Worm (Caenorhabditis elegans): Measurements from ENCODE around the gene sorf-2.

Gene sorf-2

ce11 chrIII:5361909-5362308, 35.5 kb downstream of the sorf-2 start, which contains the start of gene Y32H12A.1:
Gene Y32H12A.1 (plus strand): TSS chrIII:5362209.
- no peak for TF ChIP-seq nhr-77 (tag; optimal IDR thresholded peaks at IDR 0.05)

ce11 chrIII:5367995-5368899, 41.8 kb downstream of the sorf-2 start, which contains the start of gene dhs-9:
Gene dhs-9 (minus strand): TSS chrIII:5368045.
- TF ChIP-seq nhr-129 (tag; optimal IDR thresholded peaks at IDR 0.05) (peak; percentile 61), F13H6.1 (tag; optimal IDR thresholded peaks at IDR 0.05) (peak; percentile 33), unc-62 (GFP tag; optimal IDR thresholded peaks at IDR 0.05) (no peak), peb-1 (tag; optimal IDR thresholded peaks at IDR 0.05) (no peak), lsy-2 (tag; optimal IDR thresholded peaks at IDR 0.05) (peak in 1 of 2 experiments; percentile 45), fos-1 (tag; optimal IDR thresholded peaks at IDR 0.05) (peak; percentile 8), C34F6.9 (tag; optimal IDR thresholded peaks at IDR 0.05) (peak; percentile 21), unc-55 (GFP tag; optimal IDR thresholded peaks at IDR 0.05) (peak; percentile 4), ceh-82 (tag; optimal IDR thresholded peaks at IDR 0.05) (no peak), ztf-4 (tag; optimal IDR thresholded peaks at IDR 0.05) (no peak), lin-39 (tag; optimal IDR thresholded peaks at IDR 0.05) (no peak), crh-2 (tag; optimal IDR thresholded peaks at IDR 0.05) (peak; percentile 48), mab-5 (tag; optimal IDR thresholded peaks at IDR 0.05) (no peak), sma-9 (GFP tag; optimal IDR thresholded peaks at IDR 0.05) (no peak), sma-9 (tag; optimal IDR thresholded peaks at IDR 0.05) (no peak), alr-1 (tag; optimal IDR thresholded peaks at IDR 0.05) (no peak), skn-1 (tag; optimal IDR thresholded peaks at IDR 0.05) (peak; percentile 85), blmp-1 (tag; optimal IDR thresholded peaks at IDR 0.05; ENCODE audit: insufficient read depth) (no peak), gmeb-1 (tag; optimal IDR thresholded peaks at IDR 0.05) (peak; percentile 56), nhr-25 (tag; optimal IDR thresholded peaks at IDR 0.05) (peak; percentile 59)

- TF ChIP-seq nhr-23 (tag; optimal IDR thresholded peaks at IDR 0.05) (no peak), ztf-11 (tag; optimal IDR thresholded peaks at IDR 0.05) (no peak), unc-55 (GFP tag; optimal IDR thresholded peaks at IDR 0.05) (peak; percentile 92), dmd-4 (tag; optimal IDR thresholded peaks at IDR 0.05) (no peak), unc-39 (tag; optimal IDR thresholded peaks at IDR 0.05) (no peak), ama-1 (optimal IDR thresholded peaks at IDR 0.05) (no peak), ztf-4 (tag; optimal IDR thresholded peaks at IDR 0.05) (no peak), mab-5 (tag; optimal IDR thresholded peaks at IDR 0.05) (peak; percentile 22), elt-1 (tag; optimal IDR thresholded peaks at IDR 0.05) (no peak), R02D3.7 (tag; optimal IDR thresholded peaks at IDR 0.05) (no peak), peb-1 (tag; optimal IDR thresholded peaks at IDR 0.05) (no peak), lin-13 (GFP tag; optimal IDR thresholded peaks at IDR 0.05) (no peak), alr-1 (tag; optimal IDR thresholded peaks at IDR 0.05) (no peak), C34F6.9 (tag; optimal IDR thresholded peaks at IDR 0.05) (no peak), mdl-1 (tag; optimal IDR thresholded peaks at IDR 0.05) (no peak), ztf-1 (GFP tag; conservative IDR thresholded peaks at IDR 0.05) (no peak)
These were observed 45.0 kb downstream of the sorf-2 start, which contains the start of gene szy-2 for ce11 chrIII:5371226-5371926. Gene szy-2 (minus strand): TSS chrIII:5371276.

- no peak for TF ChIP-seq nhr-11 (tag; optimal IDR thresholded peaks at IDR 0.05)
- TF ChIP-seq nhr-129 (tag; optimal IDR thresholded peaks at IDR 0.05) = peak; percentile 66
- TF ChIP-seq F13H6.1 (tag; optimal IDR thresholded peaks at IDR 0.05) = peak; percentile 22
- TF ChIP-seq lsy-2 (tag; optimal IDR thresholded peaks at IDR 0.05) = peak in 1 of 2 experiments; percentile 24
- no peak for TF ChIP-seq peb-1 (tag; optimal IDR thresholded peaks at IDR 0.05)
These were observed 46.5 kb downstream of the sorf-2 start for ce11 chrIII:5372884-5373283.

ce11 chrIII:5373715-5374114, 47.3 kb downstream of the sorf-2 start:
- TF ChIP-seq F13H6.1 (tag; optimal IDR thresholded peaks at IDR 0.05) = no peak

Measured in whole organism, L2 larva.